Fruit fly (Drosophila melanogaster) S2 (cell line): ENCODE measurements around the gene CG34375.

Experiments
- CG8478 ChIP-seq: fragments of >200 bp; optimal IDR thresholded peaks from 2 replicates; lab custom pipeline; 2018
- CTCF ChIP-seq, 2 experiments: fragments of >200 bp; optimal IDR thresholded peaks; 2 replicates each; lab custom pipeline; 2018

Gene CG34375

DNA sequence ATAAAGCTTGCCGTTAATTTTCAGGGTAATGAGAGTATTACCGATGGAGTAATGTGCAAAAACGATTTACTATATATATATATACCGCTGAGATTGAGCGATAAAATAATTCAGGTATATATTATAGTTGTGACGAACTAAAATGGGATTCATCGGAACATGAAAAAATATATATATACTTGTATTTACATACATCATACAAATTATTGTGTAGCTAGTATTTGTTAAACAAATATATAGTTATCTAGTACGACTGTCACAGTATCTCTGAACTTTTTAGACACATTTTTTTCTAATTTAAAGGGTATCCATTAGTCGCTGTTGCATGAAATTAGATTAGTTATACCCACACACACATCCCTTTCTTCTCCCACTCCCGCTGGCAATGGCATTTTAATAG is 26.0 kb upstream of the CG34375 start:
- TF ChIP-seq CTCF (optimal IDR thresholded peaks at IDR 0.05; lab: Kevin White, UChicago), result no peak

dm6 chr3R:23035463-23035862 is 25.1 kb upstream of the CG34375 start, which contains the start of gene CG13833:
Gene CG13833, minus strand, starts transcription at chr3R:23035563.
- TF ChIP-seq CTCF (optimal IDR thresholded peaks at IDR 0.05; lab: Kevin White, UChicago), result no peak
- TF ChIP-seq CG8478 (lab: Kevin White, UChicago), result no peak

- no peak for TF ChIP-seq CG8478 (lab: Kevin White, UChicago)
- TF ChIP-seq CTCF (optimal IDR thresholded peaks at IDR 0.05; lab: Kevin White, UChicago), result no peak
Observed at dm6 chr3R:23030900-23031299, 20.5 kb upstream of the CG34375 start.

DNA sequence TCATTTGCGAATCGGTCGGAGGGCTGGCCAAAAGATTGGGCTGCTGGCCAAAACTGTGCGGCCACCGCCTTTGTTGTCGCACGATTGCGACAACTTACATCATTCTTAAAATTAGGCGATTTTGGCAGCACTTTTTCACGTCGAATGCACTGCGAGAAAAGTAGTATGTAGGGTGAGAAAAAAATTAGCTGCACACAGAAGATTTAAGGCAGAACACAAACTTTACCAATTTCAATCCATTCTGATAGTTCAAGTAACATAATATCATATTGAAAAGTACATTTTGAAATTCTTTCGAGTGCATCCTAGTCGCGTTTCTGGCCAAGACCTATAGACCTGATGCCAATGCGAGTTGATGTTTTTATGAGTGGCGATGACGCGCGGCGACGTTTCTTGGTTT is 18.1 kb upstream of the CG34375 start:
- no peak for TF ChIP-seq CTCF (optimal IDR thresholded peaks at IDR 0.05; lab: Kevin White, UChicago)
- TF ChIP-seq CG8478 (lab: Kevin White, UChicago), result no peak

- TF ChIP-seq CG8478 (lab: Kevin White, UChicago), result no peak
- no peak for TF ChIP-seq CTCF (optimal IDR thresholded peaks at IDR 0.05; lab: Kevin White, UChicago)
Observed at dm6 chr3R:23027428-23027813, 17.1 kb upstream of the CG34375 start.

DNA sequence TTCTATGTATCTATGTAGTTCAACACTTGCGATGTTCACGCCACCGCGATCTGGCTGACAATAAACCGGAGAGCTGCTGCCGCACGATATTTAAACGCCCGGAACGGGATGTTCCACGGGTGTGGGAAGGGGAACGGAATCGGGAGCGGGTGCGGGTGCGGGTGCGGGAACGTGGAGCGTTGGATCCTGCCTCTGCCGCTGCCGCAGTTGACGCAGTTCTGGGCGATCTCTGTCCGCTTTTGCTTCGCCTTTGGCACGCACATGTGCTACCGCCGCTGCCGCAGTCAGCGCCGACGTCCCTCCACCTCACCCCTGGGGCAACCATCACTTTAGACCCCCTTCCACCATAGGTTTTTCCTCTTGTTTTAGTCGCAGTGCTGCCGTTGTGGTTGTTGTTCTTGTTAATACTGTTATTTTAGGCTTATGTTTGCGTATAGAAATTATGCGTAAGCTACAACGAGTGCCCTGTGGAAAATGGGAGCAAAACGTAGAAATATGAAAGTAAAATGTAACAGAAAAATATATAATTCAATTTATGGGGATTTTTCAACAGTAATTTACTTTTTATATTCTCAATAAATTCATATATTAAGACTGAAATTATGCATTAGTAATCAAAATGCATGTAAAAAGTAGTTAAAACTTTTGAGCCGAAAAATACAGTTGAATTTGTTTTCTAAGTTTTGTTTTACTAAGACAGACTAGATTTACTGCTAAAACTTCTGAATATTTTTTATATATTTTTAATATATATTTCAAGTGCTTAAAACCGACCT is 16.5 kb upstream of the CG34375 start, which contains the start of gene lmd:
lmd (minus strand) TSS at position 62 of the 776 bp plus-strand sequence.
- TF ChIP-seq CTCF (optimal IDR thresholded peaks at IDR 0.05; lab: Kevin White, UChicago), result no peak
- TF ChIP-seq CG8478 (lab: Kevin White, UChicago), result no peak

DNA sequence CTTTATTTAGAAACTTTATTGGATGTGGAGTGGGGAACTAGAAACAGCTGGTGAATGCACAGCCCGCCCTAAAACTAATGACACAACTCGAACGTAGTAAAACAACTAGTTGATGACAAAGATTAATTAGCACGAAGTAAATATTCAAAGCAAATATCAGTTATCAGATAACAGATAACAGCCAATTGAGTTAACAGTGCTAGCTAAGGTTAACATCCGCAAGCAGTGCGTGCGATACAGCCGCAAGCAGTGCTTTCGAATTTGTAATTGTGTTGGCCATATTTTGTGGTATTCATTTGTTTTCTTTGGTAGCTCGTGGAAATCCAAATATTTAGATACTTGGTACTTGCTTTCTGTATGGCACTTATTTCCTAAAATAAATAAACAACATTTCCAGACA is 3.1 kb upstream of the CG34375 start:
- TF ChIP-seq CTCF (optimal IDR thresholded peaks at IDR 0.05; lab: Kevin White, UChicago), result no peak
- TF ChIP-seq CG8478 (lab: Kevin White, UChicago), result no peak

- TF ChIP-seq CTCF (optimal IDR thresholded peaks at IDR 0.05; lab: Kevin White, UChicago) (no peak), CG8478 (lab: Kevin White, UChicago) (no peak)
Observed at dm6 chr3R:23012017-23012416, 1.7 kb upstream of the CG34375 start, which contains the start of gene CG6688. Gene CG6688, plus strand, starts transcription at chr3R:23012412.

- TF ChIP-seq CTCF (optimal IDR thresholded peaks at IDR 0.05; lab: Kevin White, UChicago) (no peak), CG8478 (lab: Kevin White, UChicago) (no peak)
Observed at dm6 chr3R:23009480-23010115, 764 bp downstream of the CG34375 start.

dm6 chr3R:23004161-23004560 is 6.2 kb downstream of the CG34375 start:
- TF ChIP-seq CG8478 (lab: Kevin White, UChicago) (no peak), CTCF (optimal IDR thresholded peaks at IDR 0.05; lab: Kevin White, UChicago) (no peak)

DNA sequence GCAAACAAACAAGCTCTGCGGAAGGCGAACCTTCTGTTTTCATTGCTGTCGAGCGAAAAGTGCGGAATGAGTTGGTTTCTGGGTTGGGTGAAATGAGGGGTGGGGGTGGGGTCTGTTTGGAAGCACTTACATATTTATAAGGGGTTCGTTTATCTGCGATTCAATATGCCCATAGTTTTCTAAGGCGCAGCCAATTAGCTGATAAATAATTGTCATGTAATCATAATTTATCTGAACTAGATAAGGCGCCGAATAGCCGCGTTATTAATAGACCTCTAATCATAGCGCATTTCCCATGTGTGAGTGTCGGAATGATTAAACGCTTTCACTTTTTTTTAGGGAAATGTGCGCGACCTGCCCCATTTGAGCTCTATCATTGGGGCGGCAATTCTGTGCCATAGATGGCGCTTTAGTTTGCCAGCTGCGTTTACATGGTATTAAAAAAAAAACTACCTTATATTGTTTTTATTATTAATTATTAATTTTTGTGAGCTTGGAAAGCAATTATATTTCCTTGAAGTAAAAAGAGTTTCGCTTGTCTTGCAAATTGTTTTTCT is 11.7 kb downstream of the CG34375 start:
- TF ChIP-seq CTCF (optimal IDR thresholded peaks at IDR 0.05; lab: Kevin White, UChicago), result peak; percentile 34 to 43
- TF ChIP-seq CG8478 (lab: Kevin White, UChicago), result no peak

DNA sequence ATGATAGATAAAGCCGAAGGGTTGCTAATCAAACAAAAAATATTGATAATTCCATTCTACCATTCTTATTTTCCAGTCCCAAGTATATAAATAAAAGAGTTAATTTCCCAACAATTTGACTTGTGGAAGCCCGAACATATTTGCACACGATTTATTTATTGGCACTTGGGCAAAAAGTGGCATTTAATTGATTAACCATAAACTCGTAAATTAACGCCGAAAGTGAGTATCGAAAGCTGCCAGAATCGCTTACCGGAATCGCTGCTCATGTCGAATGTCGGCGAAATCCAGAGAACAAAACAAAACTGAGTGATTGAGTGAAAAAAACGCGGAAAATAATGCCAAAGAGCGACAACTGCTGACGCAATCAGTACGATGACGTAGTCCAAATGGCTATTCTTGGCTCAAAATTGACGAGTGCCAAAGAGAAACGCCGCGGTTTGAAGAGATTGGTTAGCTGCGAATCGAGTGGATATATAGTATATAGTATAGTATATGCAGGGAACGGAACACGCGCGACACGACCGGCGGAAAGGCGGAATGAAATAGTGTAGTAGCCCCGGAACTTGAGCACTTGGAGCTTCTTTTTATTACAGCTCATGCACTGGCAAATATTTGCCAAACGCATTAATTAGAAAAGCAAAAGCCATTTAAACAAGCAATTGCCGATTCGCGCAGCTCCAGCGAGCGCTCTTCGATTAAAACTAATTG is 12.3 kb downstream of the CG34375 start, which contains the start of gene Nha2:
Nha2 (minus strand) TSS at position 617 of the 711 bp plus-strand sequence.
- TF ChIP-seq CG8478 (lab: Kevin White, UChicago) (no peak), CTCF (optimal IDR thresholded peaks at IDR 0.05; lab: Kevin White, UChicago) (no peak)

DNA sequence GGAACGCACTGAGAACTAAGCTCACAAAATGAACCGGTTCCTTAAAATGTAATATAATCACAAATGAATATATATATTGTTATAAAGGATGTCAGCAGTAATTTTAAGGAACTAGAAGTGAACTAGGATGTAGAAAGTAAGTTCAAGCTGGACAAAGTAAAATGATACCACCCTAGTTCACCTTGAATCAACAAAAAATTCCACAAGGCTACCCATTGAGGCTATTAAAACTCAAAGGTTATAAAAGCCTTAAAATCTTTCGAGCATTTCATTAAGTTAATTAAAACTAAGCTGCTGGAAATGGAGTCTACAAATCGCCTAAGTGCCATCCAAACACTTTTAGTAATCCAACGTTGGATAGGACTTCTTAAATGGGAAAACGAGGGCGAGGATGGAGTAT is 21.4 kb downstream of the CG34375 start, which contains the start of gene Or94b:
Or94b (plus strand) TSS at position 301 of the 400 bp plus-strand sequence.
- no peak for TF ChIP-seq CTCF (optimal IDR thresholded peaks at IDR 0.05; lab: Kevin White, UChicago)
- no peak for TF ChIP-seq CG8478 (lab: Kevin White, UChicago)

DNA sequence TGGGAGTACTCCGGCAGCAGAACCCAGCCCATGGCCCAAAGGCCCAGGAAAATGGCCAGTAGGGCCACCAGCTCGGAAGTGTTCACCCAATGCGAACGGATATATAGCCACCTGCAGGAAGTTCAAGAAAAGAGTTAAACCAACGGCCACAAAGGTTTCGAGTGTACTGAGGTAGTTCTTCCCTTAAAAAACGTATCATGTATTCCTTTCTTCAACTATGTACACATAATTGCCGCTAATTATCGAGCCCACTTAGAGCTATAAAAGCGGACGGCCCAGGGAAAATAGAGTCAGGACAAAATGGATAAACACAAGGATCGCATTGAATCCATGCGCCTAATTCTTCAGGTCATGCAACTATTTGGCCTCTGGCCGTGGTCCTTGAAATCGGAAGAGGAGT is 23.4 kb downstream of the CG34375 start, which contains the start of gene Or94a:
Or94a (plus strand) TSS at position 301 of the 400 bp plus-strand sequence.
- TF ChIP-seq CG8478 (lab: Kevin White, UChicago) (no peak), CTCF (optimal IDR thresholded peaks at IDR 0.05; lab: Kevin White, UChicago) (no peak)
